Worm (Caenorhabditis elegans) whole organism, young adult: ENCODE results near the gene Y17G7B.17.

Experiments
- ama-1 ChIP-seq, 3 experiments: fragments of 150-350 bp in 1 of 3; sonication (generic microtip) in 2 of 3; optimal IDR thresholded peaks; 2 replicates each; lab custom pipeline; 2014 to 2018; ENCODE audit warnings: missing biosample characterization in 2 of 3, missing genetic modification characterization in 2 of 3, missing genetic modification reagents in 2 of 3
- pbrm-1 ChIP-seq: fragments of 200-800 bp; sonication (Bioruptor generic); IDR thresholded peaks from 2 replicates; pipeline ENCODE4 v1.3.6; 2022; ENCODE audit warnings: missing genetic modification reagents, missing genetic modification characterization, missing compliant biosample characterization
- rec-8 ChIP-seq, 2 experiments: sonication (generic microtip); optimal IDR thresholded peaks; 2 replicates each; lab custom pipeline; 2016; ENCODE audit warnings: mild to moderate bottlenecking in 2 of 2, missing genetic modification characterization in 2 of 2, missing genetic modification reagents in 2 of 2, missing genotype in 2 of 2, missing biosample characterization in 1 of 2, missing compliant biosample characterization in 1 of 2, moderate library complexity in 1 of 2
- zfh-2 ChIP-seq: fragments of 200-800 bp; sonication (Bioruptor generic); conservative IDR thresholded peaks from 2 replicates; pipeline ENCODE4 v1.3.6; 2022; ENCODE audit warnings: missing genetic modification reagents, missing genetic modification characterization, missing compliant biosample characterization

ce11 chrII:12108843-12109242 lies 9.1 kb upstream of the Y17G7B.17 start:
- no peak for TF ChIP-seq zfh-2
- TF ChIP-seq rec-8 (tag; optimal IDR thresholded peaks at IDR 0.05; lab: Kevin White, UChicago) = no peak
- no peak for TF ChIP-seq ama-1 (optimal IDR thresholded peaks at IDR 0.05; lab: Kevin White, UChicago)
- TF ChIP-seq ama-1 (GFP tag; optimal IDR thresholded peaks at IDR 0.05; lab: Kevin White, UChicago) = no peak
- no peak for TF ChIP-seq pbrm-1 (GFP tag; lab: Robert Waterston, UW)
